Fruit fly (Drosophila melanogaster): ENCODE results near the gene SA1.

SA1 gene

DNA sequence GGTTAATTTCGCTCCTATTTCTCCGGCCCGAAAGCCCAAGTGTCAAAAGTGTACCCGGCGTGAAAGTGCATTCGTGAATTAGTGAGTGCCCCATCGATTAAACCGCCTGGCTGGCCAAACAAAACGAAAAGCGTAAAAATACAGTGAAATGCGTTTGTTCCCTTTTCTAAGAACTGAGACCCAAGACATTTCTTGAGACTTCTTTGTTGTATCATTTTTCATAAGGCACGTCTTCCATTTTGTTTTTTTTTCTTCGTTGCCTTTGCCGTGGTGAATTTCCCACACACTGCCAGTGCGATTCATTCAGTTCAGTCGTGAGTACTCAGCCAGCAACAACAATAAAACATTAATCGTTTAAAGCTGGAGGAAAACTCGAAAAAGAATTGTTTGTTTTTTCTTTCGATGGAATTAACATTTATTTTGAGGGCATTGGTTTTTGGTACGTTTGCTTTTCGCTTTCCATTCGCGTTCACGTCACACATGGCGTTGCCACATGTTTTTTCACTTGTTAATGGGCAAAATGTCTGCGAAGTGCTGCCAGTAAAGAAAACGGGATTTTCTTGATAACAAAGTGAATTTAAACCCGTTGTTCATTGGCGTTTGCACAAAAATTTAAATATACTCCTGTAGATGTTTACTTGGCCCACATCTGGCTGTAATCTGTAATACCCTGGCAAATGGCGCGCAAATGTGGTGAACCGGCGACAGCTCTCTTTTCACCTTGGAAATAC, 28.7 kb upstream of the SA1 start:
- TF ChIP-seq Dfd (GFP tag; optimal IDR thresholded peaks at IDR 0.05): no peak
- TF ChIP-seq Sp1 (GFP tag; optimal IDR thresholded peaks at IDR 0.05): peak; percentile 3
- no peak for TF ChIP-seq br (GFP tag; optimal IDR thresholded peaks at IDR 0.05)
- no peak for TF ChIP-seq GATAd (GFP tag; optimal IDR thresholded peaks at IDR 0.05)
- no peak for TF ChIP-seq HLH106 (tag; optimal IDR thresholded peaks at IDR 0.05)
- no peak for TF ChIP-seq rgr (GFP tag; optimal IDR thresholded peaks at IDR 0.05)
- TF ChIP-seq Rel (GFP tag; optimal IDR thresholded peaks at IDR 0.05): no peak
- TF ChIP-seq Rel (tag; optimal IDR thresholded peaks at IDR 0.05): peak; percentile 66
- TF ChIP-seq foxo (GFP tag; optimal IDR thresholded peaks at IDR 0.05): no peak
- peak; percentile 1 for TF ChIP-seq Myc (optimal IDR thresholded peaks at IDR 0.05)
- no peak for TF ChIP-seq dl (GFP tag; optimal IDR thresholded peaks at IDR 0.05; ENCODE audit: insufficient read depth in 1 of 2, partially characterized antibody in 2 of 2)
- TF ChIP-seq dmrt93B (GFP tag; optimal IDR thresholded peaks at IDR 0.05): no peak
- TF ChIP-seq pan (optimal IDR thresholded peaks at IDR 0.05): no peak
- TF ChIP-seq h (GFP tag; optimal IDR thresholded peaks at IDR 0.05): peak; percentile 30
- no peak for TF ChIP-seq Jra (GFP tag; optimal IDR thresholded peaks at IDR 0.05)
- no peak for TF ChIP-seq lola (GFP tag; optimal IDR thresholded peaks at IDR 0.05)
- peak; percentile 29 for TF ChIP-seq fru (GFP tag; optimal IDR thresholded peaks at IDR 0.05)
- TF ChIP-seq psq (GFP tag; optimal IDR thresholded peaks at IDR 0.05): peak; percentile 88
- no peak for TF ChIP-seq sage (GFP tag; optimal IDR thresholded peaks at IDR 0.05)
- TF ChIP-seq usp (GFP tag; optimal IDR thresholded peaks at IDR 0.05): no peak
- TF ChIP-seq tai (GFP tag; optimal IDR thresholded peaks at IDR 0.05): no peak

dm6 chr2L:6922091-6922753, 28.0 kb upstream of the SA1 start:
- no peak for TF ChIP-seq dsf (GFP tag; optimal IDR thresholded peaks at IDR 0.05; ENCODE audit: borderline replicate concordance)
- TF ChIP-seq Myc (optimal IDR thresholded peaks at IDR 0.05): no peak
- TF ChIP-seq dmrt93B (GFP tag; optimal IDR thresholded peaks at IDR 0.05): no peak
- TF ChIP-seq rgr (GFP tag; optimal IDR thresholded peaks at IDR 0.05): peak; percentile 83
- TF ChIP-seq Hnf4 (GFP tag; optimal IDR thresholded peaks at IDR 0.05): peak; percentile 83
- peak; percentile 46 for TF ChIP-seq Hr83 (GFP tag; optimal IDR thresholded peaks at IDR 0.05; ENCODE audit: poor library complexity, severe bottlenecking)
- TF ChIP-seq Rel (GFP tag; optimal IDR thresholded peaks at IDR 0.05): peak; percentile 11
- no peak for TF ChIP-seq Rel (tag; optimal IDR thresholded peaks at IDR 0.05)
- TF ChIP-seq Jra (GFP tag; optimal IDR thresholded peaks at IDR 0.05): peak; percentile 22
- TF ChIP-seq CG9705 (GFP tag; optimal IDR thresholded peaks at IDR 0.05): no peak
- TF ChIP-seq Vsx2 (GFP tag; optimal IDR thresholded peaks at IDR 0.05; ENCODE audit: partially characterized antibody): no peak
- TF ChIP-seq dl (GFP tag; optimal IDR thresholded peaks at IDR 0.05; ENCODE audit: insufficient read depth in 1 of 2, partially characterized antibody in 2 of 2): peak in 1 of 2 experiments; percentile 35
- no peak for TF ChIP-seq CrebA (GFP tag; optimal IDR thresholded peaks at IDR 0.05; ENCODE audit: borderline replicate concordance)
- TF ChIP-seq CG32264 (GFP tag; optimal IDR thresholded peaks at IDR 0.05): peak; percentile 48
- TF ChIP-seq h (GFP tag; optimal IDR thresholded peaks at IDR 0.05): peak; percentile 86
- no peak for TF ChIP-seq Hr78 (GFP tag; optimal IDR thresholded peaks at IDR 0.05)
- TF ChIP-seq Dfd (GFP tag; optimal IDR thresholded peaks at IDR 0.05): no peak
- no peak for TF ChIP-seq usp (GFP tag; optimal IDR thresholded peaks at IDR 0.05)
- TF ChIP-seq Mio (GFP tag; optimal IDR thresholded peaks at IDR 0.05): no peak
- peak; percentile 45 for TF ChIP-seq psq (GFP tag; optimal IDR thresholded peaks at IDR 0.05)
- TF ChIP-seq fru (GFP tag; optimal IDR thresholded peaks at IDR 0.05): peak; percentile 77
- peak; percentile 83 for TF ChIP-seq ey (GFP tag; optimal IDR thresholded peaks at IDR 0.05)
- no peak for TF ChIP-seq pan (optimal IDR thresholded peaks at IDR 0.05)
- TF ChIP-seq N (GFP tag; optimal IDR thresholded peaks at IDR 0.05): no peak
- TF ChIP-seq brk (GFP tag; optimal IDR thresholded peaks at IDR 0.05): peak; percentile 76
- TF ChIP-seq sage (GFP tag; optimal IDR thresholded peaks at IDR 0.05): peak; percentile 57
- peak; percentile 31 for TF ChIP-seq sv (GFP tag; optimal IDR thresholded peaks at IDR 0.05)
- TF ChIP-seq Abd-B (GFP tag; optimal IDR thresholded peaks at IDR 0.05): no peak
- TF ChIP-seq foxo (GFP tag; optimal IDR thresholded peaks at IDR 0.05): peak in 1 of 2 experiments; percentile 84
- peak; percentile 54 for TF ChIP-seq Sp1 (GFP tag; optimal IDR thresholded peaks at IDR 0.05)
- TF ChIP-seq Dif (GFP tag; optimal IDR thresholded peaks at IDR 0.05; ENCODE audit: partially characterized antibody): peak; percentile 20
- no peak for TF ChIP-seq GATAd (GFP tag; optimal IDR thresholded peaks at IDR 0.05)
- peak; percentile 54 for TF ChIP-seq HLH106 (tag; optimal IDR thresholded peaks at IDR 0.05)
- TF ChIP-seq lola (GFP tag; optimal IDR thresholded peaks at IDR 0.05): no peak
- TF ChIP-seq woc (GFP tag; optimal IDR thresholded peaks at IDR 0.05): peak; percentile 60
- no peak for TF ChIP-seq tai (GFP tag; optimal IDR thresholded peaks at IDR 0.05)
- peak; percentile 82 for TF ChIP-seq OdsH (GFP tag; optimal IDR thresholded peaks at IDR 0.05)
- TF ChIP-seq br (GFP tag; optimal IDR thresholded peaks at IDR 0.05): peak; percentile 74
- TF ChIP-seq jim (GFP tag; optimal IDR thresholded peaks at IDR 0.05): no peak

Measured in whole organism, wandering third instar larva.